Worm (Caenorhabditis elegans) whole organism, L1 larva: Measurements from ENCODE around the gene nep-16.

Experiments used
- C04F5.9 ChIP-seq: sonication (generic microtip); optimal IDR thresholded peaks from 2 replicates; lab custom pipeline; 2016; ENCODE audit warnings: missing genetic modification characterization, missing compliant biosample characterization
- F16B12.6 ChIP-seq: fragments of 150-350 bp; optimal IDR thresholded peaks from 2 replicates; lab custom pipeline; 2014; ENCODE audit warnings: missing biosample characterization, missing genetic modification characterization
- aha-1 ChIP-seq: fragments of 150-350 bp; optimal IDR thresholded peaks from 2 replicates; lab custom pipeline; 2014; ENCODE audit warnings: missing biosample characterization, missing genetic modification characterization
- alr-1 ChIP-seq: fragments of 200-800 bp; sonication (Bioruptor generic); optimal IDR thresholded peaks from 2 replicates; lab custom pipeline; 2018; ENCODE audit warnings: borderline replicate concordance, mild to moderate bottlenecking, missing genetic modification characterization, missing compliant biosample characterization
- blmp-1 ChIP-seq: fragments of 150-350 bp; optimal IDR thresholded peaks from 2 replicates; lab custom pipeline; 2014; ENCODE audit warnings: missing biosample characterization, missing genetic modification characterization
- ceh-88 ChIP-seq: fragments of 200-800 bp; sonication (Bioruptor generic); IDR thresholded peaks from 2 replicates; pipeline ENCODE4 v1.3.6; 2022; ENCODE audit warnings: missing genetic modification characterization, missing compliant biosample characterization
- ceh-90 ChIP-seq: sonication (generic microtip); optimal IDR thresholded peaks from 2 replicates; lab custom pipeline; 2016; ENCODE audit warnings: missing genetic modification characterization, missing compliant biosample characterization
- dpl-1 ChIP-seq, 3 experiments: fragments of 150-350 bp in 2 of 3; sonication (generic microtip) in 1 of 3; optimal IDR thresholded peaks; 2 replicates each; lab custom pipeline; 2014 to 2017; ENCODE audit warnings: missing biosample characterization in 3 of 3, missing genetic modification characterization in 3 of 3, missing genetic modification reagents in 3 of 3
- efl-1 ChIP-seq, 4 experiments: fragments of 150-350 bp; optimal IDR thresholded peaks in 3 of 4; peaks in 1 of 4; 1 replicate in 1 of 4; 2 replicates in 3 of 4; lab custom pipeline; 2014; ENCODE audit warnings: missing biosample characterization in 2 of 4, missing genetic modification characterization in 2 of 4, missing genetic modification reagents in 2 of 4
- efl-3 ChIP-seq: fragments of 200-800 bp; sonication (Bioruptor generic); optimal IDR thresholded peaks from 2 replicates; lab custom pipeline; 2018; ENCODE audit warnings: mild to moderate bottlenecking, missing genetic modification characterization, missing compliant biosample characterization
- egl-27 ChIP-seq, 2 experiments: fragments of 150-350 bp in 1 of 2; sonication (generic microtip); optimal IDR thresholded peaks; 3 replicates each; lab custom pipeline; 2017 to 2018; ENCODE audit warnings: missing biosample characterization in 2 of 2, missing genetic modification characterization in 2 of 2, missing genetic modification reagents in 2 of 2
- elt-3 ChIP-seq, 6 experiments: fragments of 150-350 bp in 1 of 6; sonication (generic microtip); optimal IDR thresholded peaks; 2 replicates each; lab custom pipeline; 2017 to 2018; ENCODE audit warnings: missing biosample characterization in 6 of 6, missing genetic modification characterization in 6 of 6, inconsistent platforms in 1 of 6
- fkh-4 ChIP-seq: sonication (generic microtip); optimal IDR thresholded peaks from 2 replicates; lab custom pipeline; 2016; ENCODE audit warnings: missing compliant biosample characterization, missing genetic modification characterization, borderline replicate concordance
- fos-1 ChIP-seq: fragments of 150-350 bp; optimal IDR thresholded peaks from 2 replicates; lab custom pipeline; 2014; ENCODE audit warnings: missing biosample characterization, missing genetic modification characterization
- hlh-4 ChIP-seq: sonication (generic microtip); optimal IDR thresholded peaks from 2 replicates; lab custom pipeline; 2016; ENCODE audit warnings: mild to moderate bottlenecking, missing genetic modification characterization, missing compliant biosample characterization
- hpl-2 ChIP-seq: fragments of 150-350 bp; optimal IDR thresholded peaks from 2 replicates; lab custom pipeline; 2014; ENCODE audit warnings: missing biosample characterization, missing genetic modification reagents, missing genetic modification characterization
- irx-1 ChIP-seq: sonication (generic microtip); optimal IDR thresholded peaks from 2 replicates; lab custom pipeline; 2016; ENCODE audit warnings: missing genetic modification characterization, missing compliant biosample characterization
- isw-1 ChIP-seq: fragments of 200-800 bp; sonication (Bioruptor generic); IDR thresholded peaks from 2 replicates; pipeline ENCODE4 v1.3.6; 2022; ENCODE audit warnings: missing genetic modification characterization, missing compliant biosample characterization
- jun-1 ChIP-seq: fragments of 150-350 bp; optimal IDR thresholded peaks from 2 replicates; lab custom pipeline; 2014; ENCODE audit warnings: missing biosample characterization, missing genetic modification reagents, missing genetic modification characterization
- lin-13 ChIP-seq: fragments of 150-350 bp; optimal IDR thresholded peaks from 2 replicates; lab custom pipeline; 2014; ENCODE audit warnings: missing biosample characterization, missing genetic modification reagents, missing genetic modification characterization
- lin-35 ChIP-seq, 2 experiments: fragments of 150-350 bp; optimal IDR thresholded peaks; 2 replicates each; lab custom pipeline; 2014; ENCODE audit warnings: missing biosample characterization in 2 of 2, missing genetic modification characterization in 2 of 2, missing genetic modification reagents in 2 of 2
- lir-3 ChIP-seq: sonication (generic microtip); optimal IDR thresholded peaks from 2 replicates; lab custom pipeline; 2016; ENCODE audit warnings: mild to moderate bottlenecking, missing genetic modification characterization, moderate library complexity, missing compliant biosample characterization; ENCODE audit not compliant: poor library complexity
- lsy-2 ChIP-seq, 2 experiments: fragments of 150-350 bp; optimal IDR thresholded peaks; 2 replicates each; lab custom pipeline; 2014; ENCODE audit warnings: missing biosample characterization in 2 of 2, missing genetic modification characterization in 2 of 2
- mab-9 ChIP-seq: fragments of 200-800 bp; sonication (Bioruptor generic); IDR thresholded peaks from 2 replicates; pipeline ENCODE4 v1.3.6; 2022; ENCODE audit warnings: missing genetic modification reagents, missing genetic modification characterization, missing compliant biosample characterization
- mef-2 ChIP-seq: fragments of 150-350 bp; optimal IDR thresholded peaks from 2 replicates; lab custom pipeline; 2014; ENCODE audit warnings: missing biosample characterization, missing genetic modification characterization
- mep-1 ChIP-seq: fragments of 150-350 bp; optimal IDR thresholded peaks from 2 replicates; lab custom pipeline; 2014; ENCODE audit warnings: missing biosample characterization, missing genetic modification characterization
- nhr-28 ChIP-seq: fragments of 150-350 bp; optimal IDR thresholded peaks from 2 replicates; lab custom pipeline; 2014; ENCODE audit warnings: missing biosample characterization, missing genetic modification characterization
- nhr-71 ChIP-seq: sonication (generic microtip); optimal IDR thresholded peaks from 2 replicates; lab custom pipeline; 2016; ENCODE audit warnings: mild to moderate bottlenecking, missing genetic modification characterization, moderate library complexity, missing compliant biosample characterization
- nhr-85 ChIP-seq: sonication (generic microtip); peaks from one replicate; lab custom pipeline; 2016; ENCODE audit warnings: missing genetic modification characterization, inconsistent platforms, missing compliant biosample characterization
- nhr-90 ChIP-seq: sonication (generic microtip); optimal IDR thresholded peaks from 2 replicates; lab custom pipeline; 2016; ENCODE audit warnings: mild to moderate bottlenecking, missing genetic modification characterization, missing compliant biosample characterization; ENCODE audit not compliant: poor library complexity
- pag-3 ChIP-seq: sonication (generic microtip); optimal IDR thresholded peaks from 2 replicates; lab custom pipeline; 2017; ENCODE audit warnings: missing genetic modification characterization, mild to moderate bottlenecking, missing compliant biosample characterization, antibody characterized with exemption, borderline replicate concordance; ENCODE audit not compliant: insufficient read depth
- pax-3 ChIP-seq: fragments of 200-800 bp; sonication (Bioruptor generic); optimal IDR thresholded peaks from 2 replicates; lab custom pipeline; 2018; ENCODE audit warnings: mild to moderate bottlenecking, missing genetic modification characterization, moderate library complexity, missing compliant biosample characterization
- pqm-1 ChIP-seq: sonication (generic microtip); optimal IDR thresholded peaks from 3 replicates; lab custom pipeline; 2017; ENCODE audit warnings: missing biosample characterization, missing genetic modification characterization
- skn-1 ChIP-seq: fragments of 150-350 bp; optimal IDR thresholded peaks from 2 replicates; lab custom pipeline; 2014; ENCODE audit warnings: missing biosample characterization, missing genetic modification characterization
- snu-23 ChIP-seq: sonication (generic microtip); optimal IDR thresholded peaks from 2 replicates; lab custom pipeline; 2016; ENCODE audit warnings: missing genetic modification characterization, missing compliant biosample characterization
- sox-4 ChIP-seq: sonication (generic microtip); optimal IDR thresholded peaks from 2 replicates; lab custom pipeline; 2016; ENCODE audit warnings: missing genetic modification characterization, missing compliant biosample characterization
- swsn-7 ChIP-seq: sonication (generic microtip); optimal IDR thresholded peaks from 2 replicates; lab custom pipeline; 2016; ENCODE audit warnings: missing genetic modification characterization, missing compliant biosample characterization
- tlp-1 ChIP-seq: fragments of 150-350 bp; optimal IDR thresholded peaks from 2 replicates; lab custom pipeline; 2014; ENCODE audit warnings: missing biosample characterization, missing genetic modification characterization
- unc-62 ChIP-seq: fragments of 150-350 bp; optimal IDR thresholded peaks from 2 replicates; lab custom pipeline; 2014; ENCODE audit warnings: missing biosample characterization, missing genetic modification reagents, missing genetic modification characterization
- unc-86 ChIP-seq: sonication (generic microtip); optimal IDR thresholded peaks from 2 replicates; lab custom pipeline; 2016; ENCODE audit warnings: missing genetic modification characterization, missing compliant biosample characterization
- zag-1 ChIP-seq: fragments of 150-350 bp; optimal IDR thresholded peaks from 2 replicates; lab custom pipeline; 2014; ENCODE audit warnings: missing biosample characterization, missing genetic modification characterization
- zip-4 ChIP-seq: fragments of 200-800 bp; sonication (Bioruptor generic); optimal IDR thresholded peaks from 2 replicates; lab custom pipeline; 2018; ENCODE audit warnings: mild to moderate bottlenecking, missing genetic modification characterization, moderate library complexity, missing compliant biosample characterization
- ztf-11 ChIP-seq, 2 experiments: sonication (generic microtip); optimal IDR thresholded peaks; 2 replicates each; lab custom pipeline; 2016 to 2017; ENCODE audit warnings: missing genetic modification characterization in 2 of 2, missing biosample characterization in 1 of 2, missing compliant biosample characterization in 1 of 2

Gene nep-16

DNA sequence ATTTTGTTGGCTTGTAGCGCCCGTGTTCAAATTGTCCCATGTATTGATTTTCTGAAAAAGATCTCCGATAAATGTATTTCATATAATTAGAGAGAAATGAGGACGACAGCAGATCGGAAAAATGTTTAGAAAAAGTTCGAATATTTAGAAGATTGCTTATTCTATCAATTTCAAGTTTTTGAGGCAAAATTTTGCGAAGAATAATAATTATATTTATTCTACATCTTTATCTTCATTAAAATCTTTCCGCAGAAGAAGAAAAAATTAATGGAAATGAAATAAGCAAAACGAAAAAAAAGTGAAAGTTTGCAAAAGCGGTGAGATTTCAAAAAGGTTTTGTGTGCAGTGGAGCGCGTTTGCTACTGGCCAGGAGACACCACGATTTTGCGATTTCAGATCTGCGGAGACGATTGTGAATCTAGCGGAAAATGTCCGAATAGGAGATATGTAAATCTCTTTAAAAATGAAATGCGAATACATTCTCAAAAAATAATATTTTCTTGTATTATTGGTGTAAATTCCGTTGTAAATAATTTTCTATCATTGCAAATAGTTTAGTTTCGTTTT lies 12.6 kb upstream of the nep-16 start, which contains the start of gene nrde-4 (continued):
- TF ChIP-seq dpl-1 (GFP tag; optimal IDR thresholded peaks at IDR 0.05; lab: Kevin White, UChicago) (peak; percentile 69 to 76 (median 69)), zip-4 (no peak), snu-23 (GFP tag; lab: Kevin White, UChicago) (peak; percentile 76), fkh-4 (no peak), pqm-1 (tag; lab: Kevin White, UChicago) (no peak), F16B12.6 (tag; lab: Kevin White, UChicago) (peak; percentile 48), skn-1 (tag; lab: Kevin White, UChicago) (peak; percentile 71), unc-86 (tag; lab: Kevin White, UChicago) (peak; percentile 38), ztf-11 (tag; optimal IDR thresholded peaks at IDR 0.05; lab: Kevin White, UChicago) (peak in 1 of 2 experiments; percentile 30), ceh-90 (tag; lab: Kevin White, UChicago) (no peak), aha-1 (tag; lab: Kevin White, UChicago) (no peak), egl-27 (tag; optimal IDR thresholded peaks at IDR 0.05; lab: Kevin White, UChicago) (no peak)

DNA sequence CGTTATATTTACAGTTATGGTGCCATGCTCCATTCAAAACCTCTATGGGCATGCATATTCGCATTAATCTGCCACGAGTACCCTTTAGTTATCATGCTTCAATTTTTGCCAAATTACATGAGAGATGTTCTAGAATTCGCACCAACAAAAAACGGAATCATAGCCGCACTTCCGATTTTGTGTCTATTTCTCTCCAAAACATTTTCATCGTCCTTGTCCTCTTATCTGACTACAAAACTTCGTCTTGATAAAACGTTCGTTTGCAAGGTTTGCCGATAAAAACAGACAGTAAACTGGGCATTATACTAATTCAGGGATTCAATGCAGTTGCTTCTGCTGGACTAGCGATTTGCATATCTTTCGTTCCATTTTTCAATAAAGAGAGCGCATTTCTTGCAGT lies 11.5 kb upstream of the nep-16 start:
- no peak for TF ChIP-seq nhr-28 (tag; lab: Kevin White, UChicago)
- TF ChIP-seq alr-1 (tag; lab: Kevin White, UChicago) = no peak
- no peak for TF ChIP-seq C04F5.9
- no peak for TF ChIP-seq mab-9 (GFP tag; lab: Robert Waterston, UW)
- TF ChIP-seq hlh-4 = no peak
- TF ChIP-seq irx-1 (tag; lab: Kevin White, UChicago) = no peak
- no peak for TF ChIP-seq isw-1 (GFP tag; lab: Robert Waterston, UW)
- no peak for TF ChIP-seq pqm-1 (tag; lab: Kevin White, UChicago)

- TF ChIP-seq mep-1 (tag; lab: Kevin White, UChicago) = peak; percentile 36
- peak in 5 of 6 experiments; percentile 6 to 92 (median 57) for TF ChIP-seq elt-3 (tag; optimal IDR thresholded peaks at IDR 0.05; lab: Kevin White, UChicago)
- peak; percentile 88 for TF ChIP-seq blmp-1 (tag; lab: Kevin White, UChicago)
- TF ChIP-seq ceh-88 (GFP tag; lab: Robert Waterston, UW) = no peak
- TF ChIP-seq lin-35 (GFP tag; optimal IDR thresholded peaks at IDR 0.05; lab: Kevin White, UChicago) = peak in 1 of 2 experiments; percentile 5
- no peak for TF ChIP-seq hpl-2 (GFP tag; lab: Kevin White, UChicago)
- TF ChIP-seq nhr-85 (tag; lab: Kevin White, UChicago) = peak; percentile 68
- no peak for TF ChIP-seq alr-1 (tag; lab: Kevin White, UChicago)
- TF ChIP-seq lsy-2 (tag; optimal IDR thresholded peaks at IDR 0.05; lab: Kevin White, UChicago) = peak in 1 of 2 experiments; percentile 30
These were observed 9.5 kb upstream of the nep-16 start, which contains the start of gene cima-1 for ce11 chrIV:7651120-7651519. Gene cima-1 (plus strand): TSS chrIV:7651459.

ce11 chrIV:7650433-7650832 lies 8.8 kb upstream of the nep-16 start:
- TF ChIP-seq efl-1 (optimal IDR thresholded peaks at IDR 0.05; lab: Kevin White, UChicago) = no peak
- TF ChIP-seq efl-1 (GFP tag; optimal IDR thresholded peaks at IDR 0.05 in 1 of 2; lab: Kevin White, UChicago) = peak in 1 of 2 experiments; percentile 75
- TF ChIP-seq aha-1 (tag; lab: Kevin White, UChicago) = no peak
- TF ChIP-seq fos-1 (tag; lab: Kevin White, UChicago) = no peak
- no peak for TF ChIP-seq tlp-1
- no peak for TF ChIP-seq zip-4

DNA sequence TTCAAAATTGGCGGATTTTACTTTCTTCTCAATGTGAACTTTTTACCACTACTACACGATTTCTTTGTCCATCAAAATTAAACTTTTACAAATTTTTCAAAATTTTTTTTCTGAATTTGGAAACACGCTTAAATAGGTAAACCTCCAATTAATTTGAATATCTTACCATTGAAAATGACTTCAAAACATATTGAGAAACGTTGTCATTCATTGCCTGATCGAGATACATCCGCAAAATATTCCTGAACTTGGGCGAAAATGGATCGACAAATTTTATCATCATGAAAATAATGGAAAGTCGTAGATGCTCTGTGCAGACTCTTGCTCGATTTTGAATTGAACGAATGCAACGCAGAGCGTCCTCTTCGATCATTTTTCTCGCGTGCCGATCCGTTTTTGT lies 5.2 kb upstream of the nep-16 start:
- no peak for TF ChIP-seq lir-3 (tag; lab: Kevin White, UChicago)
- no peak for TF ChIP-seq isw-1 (GFP tag; lab: Robert Waterston, UW)
- no peak for TF ChIP-seq efl-3 (GFP tag; lab: Kevin White, UChicago)
- TF ChIP-seq lin-13 (GFP tag; lab: Kevin White, UChicago) = no peak
- TF ChIP-seq swsn-7 (tag; lab: Kevin White, UChicago) = no peak
- no peak for TF ChIP-seq nhr-90 (tag; lab: Kevin White, UChicago)
- no peak for TF ChIP-seq jun-1 (tag; lab: Kevin White, UChicago)
- no peak for TF ChIP-seq pax-3 (tag; lab: Kevin White, UChicago)
- no peak for TF ChIP-seq aha-1 (tag; lab: Kevin White, UChicago)
- no peak for TF ChIP-seq sox-4 (tag; lab: Kevin White, UChicago)
- TF ChIP-seq mep-1 (tag; lab: Kevin White, UChicago) = no peak
- TF ChIP-seq unc-62 (GFP tag; lab: Kevin White, UChicago) = no peak
- no peak for TF ChIP-seq ceh-90 (tag; lab: Kevin White, UChicago)
- TF ChIP-seq mef-2 = no peak
- no peak for TF ChIP-seq efl-1 (optimal IDR thresholded peaks at IDR 0.05; lab: Kevin White, UChicago)
- no peak for TF ChIP-seq efl-1 (GFP tag; optimal IDR thresholded peaks at IDR 0.05 in 1 of 2; lab: Kevin White, UChicago)
- no peak for TF ChIP-seq nhr-71
- no peak for TF ChIP-seq zag-1 (tag; lab: Kevin White, UChicago)
- TF ChIP-seq pag-3 = no peak
